Fruit fly (Drosophila melanogaster) whole organism, embryonic: ENCODE data around the gene CG5641.

Experiments
- ATbp ChIP-seq: fragments of 200-800 bp; sonication (Bioruptor generic); optimal IDR thresholded peaks from 2 replicates; lab custom pipeline; 2017; ENCODE audit warnings: missing biosample characterization, mild to moderate bottlenecking, missing genetic modification characterization, missing genetic modification reagents
- Ada2b ChIP-seq: fragments of 200-800 bp; sonication (Bioruptor generic); IDR thresholded peaks from 2 replicates; pipeline ENCODE4 v1.3.6; 2022; ENCODE audit warnings: missing biosample characterization, missing genetic modification characterization
- Asciz ChIP-seq: fragments of 200-800 bp; sonication (Bioruptor generic); optimal IDR thresholded peaks from 2 replicates; lab custom pipeline; 2017; ENCODE audit warnings: missing biosample characterization, mild to moderate bottlenecking, missing genetic modification characterization, missing genetic modification reagents
- BtbVII ChIP-seq: fragments of 200-800 bp; sonication (Bioruptor generic); optimal IDR thresholded peaks from 3 replicates; lab custom pipeline; 2017; ENCODE audit warnings: missing biosample characterization, mild to moderate bottlenecking, missing genetic modification characterization
- CG10274 ChIP-seq: fragments of 200-800 bp; sonication (Bioruptor generic); optimal IDR thresholded peaks from 3 replicates; lab custom pipeline; 2017; ENCODE audit warnings: missing biosample characterization, mild to moderate bottlenecking, missing genetic modification characterization
- CG10959 ChIP-seq: fragments of 200-800 bp; sonication (Bioruptor generic); IDR thresholded peaks from 2 replicates; pipeline ENCODE4 v1.3.6; 2022; ENCODE audit warnings: missing biosample characterization, missing genetic modification characterization
- CG11093 ChIP-seq: fragments of 200-800 bp; sonication (Bioruptor generic); IDR thresholded peaks from 3 replicates; pipeline ENCODE4 v1.3.6; 2022; ENCODE audit warnings: missing biosample characterization, missing genetic modification characterization
- CG11398 ChIP-seq: fragments of 200-800 bp; sonication (Bioruptor generic); optimal IDR thresholded peaks from 2 replicates; lab custom pipeline; 2016; ENCODE audit warnings: missing biosample characterization, missing genetic modification characterization
- CG11456 ChIP-seq: fragments of 200-800 bp; sonication (Bioruptor generic); IDR thresholded peaks from 3 replicates; pipeline ENCODE4 v1.3.6; 2022; ENCODE audit warnings: missing biosample characterization, missing genetic modification characterization
- CG11504 ChIP-seq: fragments of 200-800 bp; sonication (Bioruptor generic); optimal IDR thresholded peaks from 3 replicates; lab custom pipeline; 2019; ENCODE audit warnings: missing biosample characterization, mild to moderate bottlenecking, missing genetic modification characterization, moderate library complexity
- CG11723 ChIP-seq: fragments of 200-800 bp; sonication (Bioruptor generic); optimal IDR thresholded peaks from 2 replicates; lab custom pipeline; 2017; ENCODE audit warnings: missing biosample characterization, mild to moderate bottlenecking, missing genetic modification characterization
- CG15011 ChIP-seq: fragments of 200-800 bp; sonication (Bioruptor generic); optimal IDR thresholded peaks from 3 replicates; lab custom pipeline; 2018; ENCODE audit warnings: missing biosample characterization, mild to moderate bottlenecking, missing genetic modification characterization
- CG16863 ChIP-seq: fragments of 200-800 bp; sonication (Bioruptor generic); optimal IDR thresholded peaks from 3 replicates; lab custom pipeline; 2016; ENCODE audit warnings: missing biosample characterization, missing genetic modification characterization
- CG17328 ChIP-seq: fragments of 200-800 bp; sonication (Bioruptor generic); IDR thresholded peaks from 2 replicates; pipeline ENCODE4 v1.3.6; 2022; ENCODE audit warnings: missing biosample characterization, missing genetic modification characterization
- CG18599 ChIP-seq: fragments of 200-800 bp; sonication (Bioruptor generic); optimal IDR thresholded peaks from 3 replicates; lab custom pipeline; 2017; ENCODE audit warnings: missing biosample characterization, missing genetic modification characterization, mild to moderate bottlenecking, moderate library complexity, missing genetic modification reagents
- CG18619 ChIP-seq: fragments of 200-800 bp; sonication (Bioruptor generic); optimal IDR thresholded peaks from 3 replicates; lab custom pipeline; 2017; ENCODE audit warnings: missing biosample characterization, mild to moderate bottlenecking, missing genetic modification characterization
- CG2202 ChIP-seq: fragments of 200-800 bp; sonication (Bioruptor generic); optimal IDR thresholded peaks from 2 replicates; lab custom pipeline; 2018; ENCODE audit warnings: missing biosample characterization, mild to moderate bottlenecking, missing genetic modification characterization
- CG30431 ChIP-seq: fragments of 200-800 bp; sonication (Bioruptor generic); optimal IDR thresholded peaks from 2 replicates; lab custom pipeline; 2017; ENCODE audit warnings: missing biosample characterization, missing genetic modification characterization
- CG3065 ChIP-seq: fragments of 200-800 bp; sonication (Bioruptor generic); optimal IDR thresholded peaks from 2 replicates; lab custom pipeline; 2016; ENCODE audit warnings: missing biosample characterization, missing genetic modification characterization
- CG3281 ChIP-seq: fragments of 200-800 bp; sonication (Bioruptor generic); optimal IDR thresholded peaks from 3 replicates; lab custom pipeline; 2017; ENCODE audit warnings: missing biosample characterization, mild to moderate bottlenecking, missing genetic modification characterization
- CG4282 ChIP-seq: fragments of 200-800 bp; sonication (Bioruptor generic); optimal IDR thresholded peaks from 2 replicates; lab custom pipeline; 2016; ENCODE audit warnings: missing biosample characterization, missing genetic modification characterization
- CG4360 ChIP-seq: fragments of 200-800 bp; sonication (Bioruptor generic); IDR thresholded peaks from 2 replicates; pipeline ENCODE4 v1.3.6; 2022; ENCODE audit warnings: missing biosample characterization, missing genetic modification characterization
- CG6254 ChIP-seq: fragments of 200-800 bp; sonication (Bioruptor generic); optimal IDR thresholded peaks from 3 replicates; lab custom pipeline; 2017; ENCODE audit warnings: mild to moderate bottlenecking, missing biosample characterization, missing genetic modification reagents, missing genetic modification characterization
- CG6272 ChIP-seq: fragments of 200-800 bp; sonication (Bioruptor generic); IDR thresholded peaks from 2 replicates; pipeline ENCODE4 v1.3.6; 2022; ENCODE audit warnings: missing biosample characterization, missing genetic modification characterization
- CG9215 ChIP-seq: fragments of 200-800 bp; sonication (Bioruptor generic); IDR thresholded peaks from 2 replicates; pipeline ENCODE4 v1.3.6; 2022; ENCODE audit warnings: missing biosample characterization, missing genetic modification characterization
- D19A ChIP-seq: fragments of 200-800 bp; optimal IDR thresholded peaks from 3 replicates; lab custom pipeline; 2019; ENCODE audit warnings: missing biosample characterization, mild to moderate bottlenecking, missing genetic modification characterization, moderate library complexity
- Dfd ChIP-seq, 2 experiments: fragments of >200 bp; optimal IDR thresholded peaks; 2 replicates each; lab custom pipeline; 2017; ENCODE audit warnings: missing biosample characterization in 2 of 2, missing genetic modification characterization in 2 of 2
- Drgx ChIP-seq: fragments of 200-800 bp; sonication (Bioruptor generic); IDR thresholded peaks from 2 replicates; pipeline ENCODE4 v1.3.6; 2022; ENCODE audit warnings: missing biosample characterization, missing genetic modification characterization
- Hand ChIP-seq: fragments of 200-800 bp; sonication (Bioruptor generic); optimal IDR thresholded peaks from 2 replicates; lab custom pipeline; 2017; ENCODE audit warnings: mild to moderate bottlenecking, missing biosample characterization, missing genetic modification reagents, missing genetic modification characterization
- Hsf ChIP-seq: fragments of 200-800 bp; sonication (Bioruptor generic); optimal IDR thresholded peaks from 3 replicates; lab custom pipeline; 2016; ENCODE audit warnings: missing biosample characterization, missing genetic modification characterization
- Mes4 ChIP-seq: fragments of 200-800 bp; sonication (Bioruptor generic); optimal IDR thresholded peaks from 2 replicates; lab custom pipeline; 2016; ENCODE audit warnings: missing biosample characterization, missing genetic modification characterization
- NfI ChIP-seq: fragments of 200-800 bp; sonication (Bioruptor generic); optimal IDR thresholded peaks from 3 replicates; lab custom pipeline; 2018; ENCODE audit warnings: missing biosample characterization, mild to moderate bottlenecking, missing genetic modification characterization, moderate library complexity
- Poxn ChIP-seq: fragments of 200-800 bp; sonication (Bioruptor generic); IDR thresholded peaks from 2 replicates; pipeline ENCODE4 v1.3.6; 2022; ENCODE audit warnings: missing biosample characterization, missing genetic modification characterization
- Rfx ChIP-seq: fragments of 200-800 bp; sonication (Bioruptor generic); IDR thresholded peaks from 2 replicates; pipeline ENCODE4 v1.3.6; 2022; ENCODE audit warnings: missing biosample characterization, missing genetic modification characterization
- Xrp1 ChIP-seq: fragments of 200-800 bp; sonication (Bioruptor generic); IDR thresholded peaks from 2 replicates; pipeline ENCODE4 v1.3.6; 2022; ENCODE audit warnings: missing biosample characterization, missing genetic modification characterization
- ato ChIP-seq: fragments of 200-800 bp; sonication (Bioruptor generic); IDR thresholded peaks from 2 replicates; pipeline ENCODE4 v1.3.6; 2022; ENCODE audit warnings: missing biosample characterization, missing genetic modification characterization; ENCODE audit not compliant: partially characterized antibody
- bsh ChIP-seq, 2 experiments: fragments of 200-800 bp; sonication (Bioruptor generic); optimal IDR thresholded peaks; 2 replicates each; lab custom pipeline; 2017 to 2018; ENCODE audit warnings: mild to moderate bottlenecking in 2 of 2, missing biosample characterization in 2 of 2, missing genetic modification characterization in 2 of 2, moderate library complexity in 1 of 2
- caup ChIP-seq: fragments of 200-800 bp; sonication (Bioruptor generic); optimal IDR thresholded peaks from 3 replicates; lab custom pipeline; 2017; ENCODE audit warnings: missing biosample characterization, mild to moderate bottlenecking, missing genetic modification characterization, moderate library complexity; ENCODE audit not compliant: severe bottlenecking
- insv ChIP-seq, 2 experiments: fragments of 200-800 bp; sonication (Bioruptor generic); optimal IDR thresholded peaks; 3 replicates each; lab custom pipeline; 2016 to 2018; ENCODE audit warnings: missing biosample characterization in 2 of 2, missing genetic modification characterization in 2 of 2
- nmo ChIP-seq: fragments of 200-800 bp; sonication (Bioruptor generic); optimal IDR thresholded peaks from 2 replicates; lab custom pipeline; 2018; ENCODE audit warnings: missing biosample characterization, mild to moderate bottlenecking, missing genetic modification characterization, moderate library complexity
- odd ChIP-seq: fragments of 200-800 bp; sonication (Bioruptor generic); optimal IDR thresholded peaks from 2 replicates; lab custom pipeline; 2017; ENCODE audit warnings: missing biosample characterization, mild to moderate bottlenecking, missing genetic modification characterization
- org-1 ChIP-seq: fragments of 200-800 bp; sonication (Bioruptor generic); optimal IDR thresholded peaks from 2 replicates; lab custom pipeline; 2017; ENCODE audit warnings: missing biosample characterization, missing genetic modification characterization
- rib ChIP-seq: fragments of 200-800 bp; sonication (Bioruptor generic); IDR thresholded peaks from 2 replicates; pipeline ENCODE4 v1.3.6; 2022; ENCODE audit warnings: missing biosample characterization, missing genetic modification characterization
- ro ChIP-seq: fragments of 200-800 bp; sonication (Bioruptor generic); IDR thresholded peaks from 2 replicates; pipeline ENCODE4 v1.3.6; 2022; ENCODE audit warnings: missing biosample characterization, missing genetic modification characterization
- run ChIP-seq: fragments of 200-800 bp; sonication (Bioruptor generic); optimal IDR thresholded peaks from 3 replicates; lab custom pipeline; 2018; ENCODE audit warnings: missing biosample characterization, mild to moderate bottlenecking, missing genetic modification characterization
- sens-2 ChIP-seq: fragments of 200-800 bp; sonication (Bioruptor generic); IDR thresholded peaks from 2 replicates; pipeline ENCODE4 v1.3.6; 2022; ENCODE audit warnings: missing biosample characterization, missing genetic modification characterization
- slp2 ChIP-seq: fragments of 200-800 bp; sonication (Bioruptor generic); optimal IDR thresholded peaks from 2 replicates; lab custom pipeline; 2016; ENCODE audit warnings: missing biosample characterization, missing genetic modification characterization
- sr ChIP-seq: fragments of 200-800 bp; sonication (Bioruptor generic); IDR thresholded peaks from 3 replicates; pipeline ENCODE4 v1.3.6; 2022; ENCODE audit warnings: missing biosample characterization, missing genetic modification characterization
- tap ChIP-seq: fragments of 200-800 bp; optimal IDR thresholded peaks from 3 replicates; lab custom pipeline; 2019; ENCODE audit warnings: missing biosample characterization, mild to moderate bottlenecking, missing genetic modification characterization, moderate library complexity
- trh ChIP-seq: fragments of 200-800 bp; sonication (Bioruptor generic); optimal IDR thresholded peaks from 2 replicates; lab custom pipeline; 2016; ENCODE audit warnings: missing biosample characterization, missing genetic modification characterization
- usp ChIP-seq: fragments of >200 bp; optimal IDR thresholded peaks from 2 replicates; lab custom pipeline; 2017; ENCODE audit warnings: missing biosample characterization, missing genetic modification characterization

The CG5641 gene

dm6 chr3R:12448889-12449314, 19.8 kb upstream of the CG5641 start, which contains the start of gene CG18549 (continued):
- TF ChIP-seq Mes4 (GFP tag; lab: Kevin White, UChicago) = peak; percentile 99
- peak; percentile 98 for TF ChIP-seq CG6254
- TF ChIP-seq CG2202 (tag; lab: Kevin White, UChicago) = peak; percentile 100
- TF ChIP-seq ATbp (GFP tag; lab: Kevin White, UChicago) = peak; percentile 100
- TF ChIP-seq ato (GFP tag; lab: Robert Waterston, UW) = peak; percentile 71
- no peak for TF ChIP-seq Dfd (GFP tag; optimal IDR thresholded peaks at IDR 0.05; lab: Kevin White, UChicago)
- TF ChIP-seq Poxn = peak; percentile 98
- TF ChIP-seq CG11398 = peak; percentile 99
- peak; percentile 100 for TF ChIP-seq odd (GFP tag; lab: Kevin White, UChicago)
- TF ChIP-seq insv (GFP tag; optimal IDR thresholded peaks at IDR 0.05; lab: Kevin White, UChicago) = peak; percentile 74 to 86
- TF ChIP-seq slp2 (GFP tag; lab: Kevin White, UChicago) = peak; percentile 99
- TF ChIP-seq Xrp1 (GFP tag; lab: Robert Waterston, UW) = peak; percentile 100
- peak; percentile 99 for TF ChIP-seq CG16863
- peak; percentile 100 for TF ChIP-seq bsh (GFP tag; optimal IDR thresholded peaks at IDR 0.05; lab: Kevin White, UChicago)
- peak; percentile 99 for TF ChIP-seq ro (GFP tag; lab: Robert Waterston, UW)
- peak; percentile 100 for TF ChIP-seq rib (GFP tag; lab: Robert Waterston, UW)
- TF ChIP-seq CG11723 (GFP tag; lab: Kevin White, UChicago) = peak; percentile 99
- peak; percentile 99 for TF ChIP-seq trh (GFP tag; lab: Kevin White, UChicago)
- TF ChIP-seq run = peak; percentile 100
- TF ChIP-seq Drgx (GFP tag; lab: Robert Waterston, UW) = peak; percentile 100
- peak; percentile 100 for TF ChIP-seq Asciz
- peak; percentile 99 for TF ChIP-seq CG30431
- TF ChIP-seq NfI (GFP tag; lab: Kevin White, UChicago) = peak; percentile 100
- peak; percentile 100 for TF ChIP-seq CG11093 (GFP tag; lab: Robert Waterston, UW)
- peak; percentile 100 for TF ChIP-seq sens-2 (GFP tag; lab: Robert Waterston, UW)
- TF ChIP-seq nmo (GFP tag; lab: Kevin White, UChicago) = peak; percentile 100
- peak; percentile 100 for TF ChIP-seq BtbVII (GFP tag; lab: Kevin White, UChicago)
- TF ChIP-seq CG6272 (GFP tag; lab: Robert Waterston, UW) = peak; percentile 99
- peak; percentile 100 for TF ChIP-seq CG17328
- peak; percentile 100 for TF ChIP-seq CG18619
- TF ChIP-seq usp (GFP tag; lab: Kevin White, UChicago) = no peak
- peak; percentile 96 for TF ChIP-seq CG4282 (GFP tag; lab: Kevin White, UChicago)
- peak; percentile 100 for TF ChIP-seq CG11456 (GFP tag; lab: Robert Waterston, UW)
- TF ChIP-seq CG4360 (GFP tag; lab: Robert Waterston, UW) = peak; percentile 95
- TF ChIP-seq tap (tag; lab: Kevin White, UChicago) = peak; percentile 100
- TF ChIP-seq Hand (GFP tag; lab: Kevin White, UChicago) = peak; percentile 99
- TF ChIP-seq CG10959 (GFP tag; lab: Robert Waterston, UW) = peak; percentile 100
- TF ChIP-seq CG11504 (tag; lab: Kevin White, UChicago) = peak; percentile 99
- peak; percentile 100 for TF ChIP-seq Hsf (GFP tag; lab: Kevin White, UChicago)
- TF ChIP-seq CG9215 (GFP tag; lab: Robert Waterston, UW) = peak; percentile 99
- peak; percentile 99 for TF ChIP-seq CG15011
- TF ChIP-seq CG10274 = peak; percentile 98
- peak; percentile 100 for TF ChIP-seq D19A (tag; lab: Kevin White, UChicago)
- TF ChIP-seq CG3065 (GFP tag; lab: Kevin White, UChicago) = peak; percentile 99
- TF ChIP-seq sr = peak; percentile 99; the same call in 2 of the 3 replicates
- peak; percentile 100 for TF ChIP-seq CG18599
- peak; percentile 100 for TF ChIP-seq Ada2b (GFP tag; lab: Robert Waterston, UW)
- peak; percentile 99 for TF ChIP-seq org-1 (GFP tag; lab: Kevin White, UChicago)
- peak; percentile 99 for TF ChIP-seq CG3281
- peak; percentile 100 for TF ChIP-seq Rfx
- TF ChIP-seq caup = peak; percentile 100
